Worm (Caenorhabditis elegans): ENCODE results near the gene M6.11.

DNA sequence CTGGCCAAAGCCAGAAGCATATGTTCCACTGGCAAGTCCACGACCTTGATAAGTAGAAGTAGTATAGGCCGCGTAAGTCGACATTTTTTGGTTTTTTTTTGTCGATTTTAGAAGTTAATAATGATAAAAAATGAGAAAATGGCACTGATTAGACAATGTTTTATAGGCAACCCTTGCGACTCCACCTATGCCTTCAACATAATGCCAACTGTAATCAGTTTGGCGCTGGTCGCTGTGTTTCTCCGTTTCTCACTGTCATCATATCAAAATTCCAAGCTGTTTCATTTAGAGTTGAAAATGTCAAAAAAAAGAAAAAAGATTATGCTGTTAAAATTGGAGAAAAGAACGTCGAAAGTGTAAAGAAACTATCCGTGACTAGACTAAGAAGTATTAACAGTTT lies 4.2 kb upstream of the M6.11 start:
- TF ChIP-seq ztf-4 (tag; optimal IDR thresholded peaks at IDR 0.05) = no peak
- TF ChIP-seq rnt-1 (tag; optimal IDR thresholded peaks at IDR 0.05) = no peak
- TF ChIP-seq lin-13 (GFP tag; optimal IDR thresholded peaks at IDR 0.05) = no peak
- no peak for TF ChIP-seq ama-1 (optimal IDR thresholded peaks at IDR 0.05)
- no peak for TF ChIP-seq nhr-77 (tag; optimal IDR thresholded peaks at IDR 0.05)
- TF ChIP-seq nhr-237 (tag; optimal IDR thresholded peaks at IDR 0.05) = no peak
- no peak for TF ChIP-seq snu-23 (GFP tag; optimal IDR thresholded peaks at IDR 0.05)
- no peak for TF ChIP-seq nhr-11 (tag; optimal IDR thresholded peaks at IDR 0.05)

Data from whole organism, L1 larva.